2 fruit fly cellular contexts compared by ENCODE assay signal in genomic region chr3R:17081359-17081935, dm6.
TF ChIP-seq lines count a peak whose summit lies in the region.

No protein-coding gene starts in this region.

TF ChIP-seq in whole organism, embryonic, 481 proteins besides CTCF, POLR2A, EP300 and RAD21 (continued from another document and continues in another):
- TF ChIP-seq CG14710 (tag; optimal IDR thresholded peaks at IDR 0.05; lab: Kevin White, UChicago) (peak; percentile 14), salm (tag; optimal IDR thresholded peaks at IDR 0.05; lab: Kevin White, UChicago) (peak; percentile 1), CG5180 (GFP tag; optimal IDR thresholded peaks at IDR 0.05; lab: Kevin White, UChicago) (no peak), CG16813 (GFP tag; IDR thresholded peaks at IDR 0.05; lab: Robert Waterston, UW; ENCODE audit: partially characterized antibody) (no peak), Ssrp (tag; optimal IDR thresholded peaks at IDR 0.05; lab: Kevin White, UChicago) (peak; percentile 42), CG32767 (GFP tag; IDR thresholded peaks at IDR 0.05; lab: Robert Waterston, UW) (no peak), CG18764 (GFP tag; optimal IDR thresholded peaks at IDR 0.05; lab: Kevin White, UChicago) (no peak), CG34224 (GFP tag; IDR thresholded peaks at IDR 0.05; lab: Robert Waterston, UW; ENCODE audit: partially characterized antibody) (no peak), az2 (GFP tag; optimal IDR thresholded peaks at IDR 0.05; lab: Kevin White, UChicago) (peak; percentile 6), Drgx (GFP tag; IDR thresholded peaks at IDR 0.05; lab: Robert Waterston, UW) (peak; percentile 84), CG13424 (tag; optimal IDR thresholded peaks at IDR 0.05; lab: Kevin White, UChicago) (peak; percentile 42), CG11398 (GFP tag; optimal IDR thresholded peaks at IDR 0.05; lab: Kevin White, UChicago) (no peak), CG3281 (GFP tag; optimal IDR thresholded peaks at IDR 0.05; lab: Kevin White, UChicago) (no peak), ranshi (GFP tag; IDR thresholded peaks at IDR 0.05; lab: Robert Waterston, UW) (no peak), ttk (GFP tag; IDR thresholded peaks at IDR 0.05; lab: Robert Waterston, UW) (no peak), grau (tag; optimal IDR thresholded peaks at IDR 0.05; lab: Kevin White, UChicago) (no peak), prd (optimal IDR thresholded peaks at IDR 0.05; lab: Kevin White, UChicago) (no peak), prd (GFP tag; IDR thresholded peaks at IDR 0.05; lab: Robert Waterston, UW) (no peak), eve (GFP tag; optimal IDR thresholded peaks at IDR 0.05; lab: Kevin White, UChicago) (no peak), CG15479 (GFP tag; optimal IDR thresholded peaks at IDR 0.05; lab: Kevin White, UChicago) (peak; percentile 79), lola (GFP tag; optimal IDR thresholded peaks at IDR 0.05; lab: Kevin White, UChicago) (peak in 1 of 3 experiments; percentile 35), nmo (GFP tag; optimal IDR thresholded peaks at IDR 0.05; lab: Kevin White, UChicago) (peak; percentile 53), H15 (GFP tag; IDR thresholded peaks at IDR 0.05; lab: Robert Waterston, UW) (no peak), oc (tag; optimal IDR thresholded peaks at IDR 0.05; lab: Kevin White, UChicago) (no peak), pfk (GFP tag; optimal IDR thresholded peaks at IDR 0.05; lab: Kevin White, UChicago) (no peak), Blimp-1 (GFP tag; optimal IDR thresholded peaks at IDR 0.05; lab: Kevin White, UChicago) (peak; percentile 61), CG9876 (GFP tag; optimal IDR thresholded peaks at IDR 0.05; lab: Kevin White, UChicago) (no peak), Atf-2 (GFP tag; optimal IDR thresholded peaks at IDR 0.05; lab: Kevin White, UChicago) (no peak), CG2712 (tag; optimal IDR thresholded peaks at IDR 0.05; lab: Kevin White, UChicago) (peak; percentile 57), CG14050 (GFP tag; IDR thresholded peaks at IDR 0.05; lab: Robert Waterston, UW) (no peak), nerfin-1 (tag; optimal IDR thresholded peaks at IDR 0.05; lab: Kevin White, UChicago) (peak; percentile 4), CG7839 (tag; optimal IDR thresholded peaks at IDR 0.05; lab: Kevin White, UChicago) (peak; percentile 28), Oli (tag; optimal IDR thresholded peaks at IDR 0.05; lab: Kevin White, UChicago) (peak; percentile 24), HmgZ (tag; optimal IDR thresholded peaks at IDR 0.05; lab: Kevin White, UChicago) (no peak), dpn (GFP tag; optimal IDR thresholded peaks at IDR 0.05; lab: Kevin White, UChicago) (no peak), CG17359 (tag; optimal IDR thresholded peaks at IDR 0.05; lab: Kevin White, UChicago) (peak; percentile 10), phol (tag; optimal IDR thresholded peaks at IDR 0.05; lab: Kevin White, UChicago) (peak; percentile 34), jing (GFP tag; optimal IDR thresholded peaks at IDR 0.05; lab: Kevin White, UChicago) (no peak), emc (GFP tag; optimal IDR thresholded peaks at IDR 0.05; lab: Kevin White, UChicago) (no peak), CG10267 (tag; optimal IDR thresholded peaks at IDR 0.05; lab: Kevin White, UChicago) (peak; percentile 25), CG17186 (GFP tag; optimal IDR thresholded peaks at IDR 0.05; lab: Kevin White, UChicago) (no peak), CG7357 (GFP tag; IDR thresholded peaks at IDR 0.05; lab: Robert Waterston, UW) (no peak), Sry-δ (GFP tag; optimal IDR thresholded peaks at IDR 0.05; lab: Kevin White, UChicago) (no peak), ara (GFP tag; IDR thresholded peaks at IDR 0.05; lab: Robert Waterston, UW) (no peak), Hr39 (optimal IDR thresholded peaks at IDR 0.05; lab: Kevin White, UChicago) (no peak), CG11456 (GFP tag; IDR thresholded peaks at IDR 0.05; lab: Robert Waterston, UW) (no peak), row (GFP tag; IDR thresholded peaks at IDR 0.05; lab: Robert Waterston, UW) (0 out of 3 replicates have a peak, but pooled peaks have one; percentile 11), Ets65A (GFP tag; lab: Kevin White, UChicago) (peak; percentile 43), CG17361 (GFP tag; IDR thresholded peaks at IDR 0.05; lab: Robert Waterston, UW) (peak; percentile 30; the same call in 1 of the 3 replicates), Hr78 (GFP tag; optimal IDR thresholded peaks at IDR 0.05; lab: Kevin White, UChicago) (no peak), sim (GFP tag; IDR thresholded peaks at IDR 0.05; lab: Robert Waterston, UW) (no peak), CG10979 (tag; optimal IDR thresholded peaks at IDR 0.05; lab: Kevin White, UChicago) (peak; percentile 38), CG11504 (tag; optimal IDR thresholded peaks at IDR 0.05; lab: Kevin White, UChicago) (peak; percentile 54), CG9437 (GFP tag; optimal IDR thresholded peaks at IDR 0.05; lab: Kevin White, UChicago) (peak; percentile 9), CG12155 (GFP tag; optimal IDR thresholded peaks at IDR 0.05; lab: Kevin White, UChicago) (no peak), CG18262 (tag; optimal IDR thresholded peaks at IDR 0.05; lab: Kevin White, UChicago) (peak; percentile 52), toy (GFP tag; IDR thresholded peaks at IDR 0.05; lab: Robert Waterston, UW) (no peak), vvl (GFP tag; IDR thresholded peaks at IDR 0.05; lab: Robert Waterston, UW) (0 out of 2 replicates have a peak, but pooled peaks have one; percentile 9), CG6254 (GFP tag; optimal IDR thresholded peaks at IDR 0.05; lab: Kevin White, UChicago) (peak; percentile 9), CG17829 (tag; optimal IDR thresholded peaks at IDR 0.05; lab: Kevin White, UChicago) (peak; percentile 40), C15 (GFP tag; IDR thresholded peaks at IDR 0.05; lab: Robert Waterston, UW) (no peak), CG16779 (GFP tag; IDR thresholded peaks at IDR 0.05; lab: Robert Waterston, UW) (no peak), D (optimal IDR thresholded peaks at IDR 0.05; lab: Kevin White, UChicago) (no peak), D (GFP tag; optimal IDR thresholded peaks at IDR 0.05; lab: Kevin White, UChicago) (peak; percentile 12), gem (tag; optimal IDR thresholded peaks at IDR 0.05; lab: Kevin White, UChicago) (peak; percentile 64), Kr (GFP tag; optimal IDR thresholded peaks at IDR 0.05; lab: Kevin White, UChicago) (no peak), sc (optimal IDR thresholded peaks at IDR 0.05; lab: Kevin White, UChicago) (no peak), sc (GFP tag; optimal IDR thresholded peaks at IDR 0.05; lab: Kevin White, UChicago) (peak; percentile 6), scrt (GFP tag; optimal IDR thresholded peaks at IDR 0.05; lab: Kevin White, UChicago) (no peak)

TF ChIP-seq in whole organism, prepupa, 60 proteins besides CTCF, POLR2A, EP300 and RAD21 (continued from another document):
- TF ChIP-seq CG6163 (GFP tag; IDR thresholded peaks at IDR 0.05; lab: Robert Waterston, UW) (peak; percentile 40; the same call in 1 of the 3 replicates), CG10631 (GFP tag; optimal IDR thresholded peaks at IDR 0.05; lab: Kevin White, UChicago) (no peak), CG1621 (tag; optimal IDR thresholded peaks at IDR 0.05; lab: Kevin White, UChicago) (peak; percentile 23), Eip78C (GFP tag; lab: Kevin White, UChicago) (peak; percentile 95), CG31627 (GFP tag; optimal IDR thresholded peaks at IDR 0.05; lab: Kevin White, UChicago) (no peak), Hr38 (GFP tag; optimal IDR thresholded peaks at IDR 0.05; lab: Kevin White, UChicago) (no peak), CG8119 (GFP tag; IDR thresholded peaks at IDR 0.05; lab: Robert Waterston, UW) (peak; percentile 92), CG8319 (GFP tag; optimal IDR thresholded peaks at IDR 0.05; lab: Kevin White, UChicago) (no peak), Eip93F (GFP tag; optimal IDR thresholded peaks at IDR 0.05; lab: Kevin White, UChicago) (no peak), Sox15 (GFP tag; optimal IDR thresholded peaks at IDR 0.05; lab: Kevin White, UChicago) (no peak), OdsH (GFP tag; optimal IDR thresholded peaks at IDR 0.05; lab: Kevin White, UChicago) (no peak), CG6854 (GFP tag; optimal IDR thresholded peaks at IDR 0.05; lab: Kevin White, UChicago) (no peak), Hr4 (GFP tag; optimal IDR thresholded peaks at IDR 0.05; lab: Kevin White, UChicago) (peak; percentile 92), Ets96B (tag; optimal IDR thresholded peaks at IDR 0.05; lab: Kevin White, UChicago) (peak; percentile 80), dac (GFP tag; optimal IDR thresholded peaks at IDR 0.05; lab: Kevin White, UChicago) (peak; percentile 49), salr (GFP tag; optimal IDR thresholded peaks at IDR 0.05; lab: Kevin White, UChicago) (peak in 1 of 2 experiments; percentile 92), cyc (GFP tag; optimal IDR thresholded peaks at IDR 0.05; lab: Kevin White, UChicago) (peak; percentile 39), lz (GFP tag; optimal IDR thresholded peaks at IDR 0.05; lab: Kevin White, UChicago) (peak; percentile 30), fd85E (GFP tag; optimal IDR thresholded peaks at IDR 0.05; lab: Kevin White, UChicago) (no peak), CG6808 (GFP tag; optimal IDR thresholded peaks at IDR 0.05; lab: Kevin White, UChicago) (peak; percentile 73), Hr39 (GFP tag; optimal IDR thresholded peaks at IDR 0.05; lab: Kevin White, UChicago) (no peak), achi (GFP tag; optimal IDR thresholded peaks at IDR 0.05; lab: Kevin White, UChicago) (no peak), CG9139 (GFP tag; optimal IDR thresholded peaks at IDR 0.05; lab: Kevin White, UChicago) (no peak), fd59A (GFP tag; optimal IDR thresholded peaks at IDR 0.05; lab: Kevin White, UChicago) (peak; percentile 65), net (GFP tag; optimal IDR thresholded peaks at IDR 0.05; lab: Kevin White, UChicago) (peak; percentile 83), CG16779 (tag; optimal IDR thresholded peaks at IDR 0.05; lab: Kevin White, UChicago) (no peak), CG34406 (GFP tag; optimal IDR thresholded peaks at IDR 0.05; lab: Kevin White, UChicago) (peak; percentile 58), CG4318 (GFP tag; optimal IDR thresholded peaks at IDR 0.05; lab: Kevin White, UChicago) (no peak), Sox14 (GFP tag; optimal IDR thresholded peaks at IDR 0.05; lab: Kevin White, UChicago) (peak; percentile 54), topi (GFP tag; optimal IDR thresholded peaks at IDR 0.05; lab: Kevin White, UChicago) (no peak), CG11902 (GFP tag; optimal IDR thresholded peaks at IDR 0.05; lab: Kevin White, UChicago) (no peak), eg (GFP tag; IDR thresholded peaks at IDR 0.05; lab: Robert Waterston, UW) (peak; percentile 81), CG10669 (GFP tag; optimal IDR thresholded peaks at IDR 0.05; lab: Kevin White, UChicago) (no peak), fkh (GFP tag; optimal IDR thresholded peaks at IDR 0.05; lab: Kevin White, UChicago) (no peak), CG6792 (GFP tag; optimal IDR thresholded peaks at IDR 0.05; lab: Kevin White, UChicago) (peak; percentile 41), CG11294 (GFP tag; IDR thresholded peaks at IDR 0.05; lab: Robert Waterston, UW) (peak; percentile 78), pdm3 (GFP tag; optimal IDR thresholded peaks at IDR 0.05; lab: Kevin White, UChicago) (no peak), Lpt (GFP tag; optimal IDR thresholded peaks at IDR 0.05; lab: Kevin White, UChicago) (peak; percentile 82), CG6276 (GFP tag; optimal IDR thresholded peaks at IDR 0.05; lab: Kevin White, UChicago) (no peak), acj6 (GFP tag; optimal IDR thresholded peaks at IDR 0.05; lab: Kevin White, UChicago) (peak; percentile 74)
